Fruit fly (Drosophila melanogaster) whole organism, prepupa: ENCODE measurements around the gene CG31883.

Experiments used
- Blimp-1 ChIP-seq: fragments of 200-800 bp; sonication (Bioruptor generic); optimal IDR thresholded peaks from 3 replicates; lab custom pipeline; 2017; ENCODE audit warnings: missing biosample characterization, missing genetic modification characterization, mild to moderate bottlenecking, moderate library complexity, missing genetic modification reagents
- CG10631 ChIP-seq: fragments of 200-800 bp; sonication (Bioruptor generic); optimal IDR thresholded peaks from 2 replicates; lab custom pipeline; 2016; ENCODE audit warnings: missing biosample characterization, missing genetic modification characterization
- CG10669 ChIP-seq: fragments of 200-800 bp; sonication (Bioruptor generic); optimal IDR thresholded peaks from 3 replicates; lab custom pipeline; 2018; ENCODE audit warnings: missing biosample characterization, mild to moderate bottlenecking, missing genetic modification characterization, moderate library complexity
- CG11294 ChIP-seq: fragments of 200-800 bp; sonication (Bioruptor generic); IDR thresholded peaks from 2 replicates; pipeline ENCODE4 v1.3.6; 2022; ENCODE audit warnings: missing biosample characterization, missing genetic modification characterization
- CG11762 ChIP-seq: fragments of 200-800 bp; sonication (Bioruptor generic); optimal IDR thresholded peaks from 3 replicates; lab custom pipeline; 2016; ENCODE audit warnings: missing biosample characterization, missing genetic modification characterization; ENCODE audit not compliant: insufficient read depth
- CG11902 ChIP-seq: fragments of 200-800 bp; sonication (Bioruptor generic); optimal IDR thresholded peaks from 3 replicates; lab custom pipeline; 2016; ENCODE audit warnings: missing biosample characterization, missing genetic modification characterization
- CG15336 ChIP-seq: fragments of 200-800 bp; sonication (Bioruptor generic); IDR thresholded peaks from 2 replicates; pipeline ENCODE4 v1.3.6; 2022; ENCODE audit warnings: missing biosample characterization, missing genetic modification characterization
- CG1621 ChIP-seq: fragments of 200-800 bp; sonication (Bioruptor generic); optimal IDR thresholded peaks from 3 replicates; lab custom pipeline; 2018; ENCODE audit warnings: missing biosample characterization, mild to moderate bottlenecking, missing genetic modification characterization
- CG16779 ChIP-seq: fragments of 200-800 bp; sonication (Bioruptor generic); optimal IDR thresholded peaks from 3 replicates; lab custom pipeline; 2017; ENCODE audit warnings: missing biosample characterization, mild to moderate bottlenecking, missing genetic modification characterization
- CG3032 ChIP-seq: fragments of 200-800 bp; optimal IDR thresholded peaks from 2 replicates; lab custom pipeline; 2019; ENCODE audit warnings: missing biosample characterization, mild to moderate bottlenecking, missing genetic modification characterization, moderate library complexity
- CG31627 ChIP-seq: fragments of 200-800 bp; sonication (Bioruptor generic); optimal IDR thresholded peaks from 3 replicates; lab custom pipeline; 2016; ENCODE audit warnings: missing biosample characterization, missing genetic modification characterization
- CG32006 ChIP-seq: fragments of 200-800 bp; sonication (Bioruptor generic); optimal IDR thresholded peaks from 3 replicates; lab custom pipeline; 2017; ENCODE audit warnings: missing biosample characterization, mild to moderate bottlenecking, missing genetic modification characterization
- CG34406 ChIP-seq: fragments of 200-800 bp; sonication (Bioruptor generic); optimal IDR thresholded peaks from 3 replicates; lab custom pipeline; 2016; ENCODE audit warnings: missing biosample characterization, missing genetic modification characterization
- CG4318 ChIP-seq: fragments of 200-800 bp; sonication (Bioruptor generic); optimal IDR thresholded peaks from 3 replicates; lab custom pipeline; 2017; ENCODE audit warnings: missing biosample characterization, mild to moderate bottlenecking, missing genetic modification characterization
- CG6163 ChIP-seq: fragments of 200-800 bp; sonication (Bioruptor generic); IDR thresholded peaks from 3 replicates; pipeline ENCODE4 v1.3.6; 2022; ENCODE audit warnings: missing biosample characterization, missing genetic modification characterization
- CG6276 ChIP-seq: fragments of 200-800 bp; sonication (Bioruptor generic); optimal IDR thresholded peaks from 2 replicates; lab custom pipeline; 2017; ENCODE audit warnings: missing biosample characterization, mild to moderate bottlenecking, missing genetic modification characterization
- CG6792 ChIP-seq: fragments of 200-800 bp; sonication (Bioruptor generic); optimal IDR thresholded peaks from 3 replicates; lab custom pipeline; 2016; ENCODE audit warnings: missing biosample characterization, missing genetic modification characterization
- CG6808 ChIP-seq: fragments of 200-800 bp; sonication (Bioruptor generic); optimal IDR thresholded peaks from 3 replicates; lab custom pipeline; 2017; ENCODE audit warnings: missing biosample characterization, missing genetic modification characterization, mild to moderate bottlenecking, moderate library complexity, missing genetic modification reagents
- CG6854 ChIP-seq: fragments of 200-800 bp; sonication (Bioruptor generic); optimal IDR thresholded peaks from 2 replicates; lab custom pipeline; 2017; ENCODE audit warnings: missing biosample characterization, mild to moderate bottlenecking, missing genetic modification characterization
- CG7368 ChIP-seq: fragments of 200-800 bp; sonication (Bioruptor generic); optimal IDR thresholded peaks from 3 replicates; lab custom pipeline; 2016; ENCODE audit warnings: missing biosample characterization, missing genetic modification characterization
- CG8119 ChIP-seq: fragments of 200-800 bp; sonication (Bioruptor generic); IDR thresholded peaks from 3 replicates; pipeline ENCODE4 v1.3.6; 2022; ENCODE audit warnings: missing biosample characterization, missing genetic modification characterization
- CG8319 ChIP-seq: fragments of 200-800 bp; sonication (Bioruptor generic); optimal IDR thresholded peaks from 3 replicates; lab custom pipeline; 2016; ENCODE audit warnings: missing biosample characterization, missing genetic modification characterization
- CG8632 ChIP-seq: fragments of 200-800 bp; sonication (Bioruptor generic); optimal IDR thresholded peaks from 3 replicates; lab custom pipeline; 2016; ENCODE audit warnings: missing biosample characterization, missing genetic modification characterization
- Eip78C ChIP-seq: fragments of 200-800 bp; sonication (Bioruptor generic); peaks from one replicate; lab custom pipeline; 2016; ENCODE audit warnings: missing biosample characterization, missing genetic modification characterization
- Eip93F ChIP-seq: fragments of 200-800 bp; sonication (Bioruptor generic); optimal IDR thresholded peaks from 2 replicates; lab custom pipeline; 2016; ENCODE audit warnings: missing biosample characterization, mild to moderate bottlenecking, missing genetic modification characterization
- Ets96B ChIP-seq: fragments of 200-800 bp; optimal IDR thresholded peaks from 2 replicates; lab custom pipeline; 2019; ENCODE audit warnings: missing biosample characterization, mild to moderate bottlenecking, missing genetic modification characterization, moderate library complexity
- Hr38 ChIP-seq: sonication (Bioruptor generic); optimal IDR thresholded peaks from 2 replicates; lab custom pipeline; 2016; ENCODE audit warnings: missing biosample characterization, missing genetic modification characterization
- Hr39 ChIP-seq: fragments of 200-800 bp; sonication (Bioruptor generic); optimal IDR thresholded peaks from 2 replicates; lab custom pipeline; 2016; ENCODE audit warnings: missing biosample characterization, missing genetic modification characterization
- Hr4 ChIP-seq: fragments of 200-800 bp; sonication (Bioruptor generic); optimal IDR thresholded peaks from 3 replicates; lab custom pipeline; 2016; ENCODE audit warnings: missing biosample characterization, missing genetic modification characterization
- Lpt ChIP-seq: fragments of 200-800 bp; sonication (Bioruptor generic); optimal IDR thresholded peaks from 3 replicates; lab custom pipeline; 2016; ENCODE audit warnings: missing biosample characterization, missing genetic modification characterization
- Met ChIP-seq: fragments of 200-800 bp; sonication (Bioruptor generic); optimal IDR thresholded peaks from 3 replicates; lab custom pipeline; 2016; ENCODE audit warnings: missing biosample characterization, missing genetic modification characterization
- OdsH ChIP-seq: fragments of 200-800 bp; sonication (Bioruptor generic); optimal IDR thresholded peaks from 3 replicates; lab custom pipeline; 2016; ENCODE audit warnings: missing biosample characterization, missing genetic modification characterization
- Smox ChIP-seq: fragments of 200-800 bp; sonication (Bioruptor generic); optimal IDR thresholded peaks from 3 replicates; lab custom pipeline; 2016; ENCODE audit warnings: missing biosample characterization, missing genetic modification characterization
- Sox14 ChIP-seq: fragments of 200-800 bp; sonication (Bioruptor generic); optimal IDR thresholded peaks from 3 replicates; lab custom pipeline; 2016; ENCODE audit warnings: missing biosample characterization, missing genetic modification characterization
- Sox15 ChIP-seq: fragments of 200-800 bp; sonication (Bioruptor generic); optimal IDR thresholded peaks from 3 replicates; lab custom pipeline; 2016; ENCODE audit warnings: missing biosample characterization, missing genetic modification characterization
- acj6 ChIP-seq: fragments of 200-800 bp; sonication (Bioruptor generic); optimal IDR thresholded peaks from 3 replicates; lab custom pipeline; 2016; ENCODE audit warnings: missing biosample characterization, missing genetic modification characterization
- cyc ChIP-seq: fragments of 200-800 bp; sonication (Bioruptor generic); optimal IDR thresholded peaks from 3 replicates; lab custom pipeline; 2016; ENCODE audit warnings: missing biosample characterization, missing genetic modification characterization
- dac ChIP-seq: fragments of 200-800 bp; sonication (Bioruptor generic); optimal IDR thresholded peaks from 2 replicates; lab custom pipeline; 2017; ENCODE audit warnings: missing biosample characterization, mild to moderate bottlenecking, missing genetic modification characterization
- eg ChIP-seq: fragments of 200-800 bp; sonication (Bioruptor generic); IDR thresholded peaks from 3 replicates; pipeline ENCODE4 v1.3.6; 2022; ENCODE audit warnings: missing biosample characterization, missing genetic modification characterization
- esn ChIP-seq: fragments of 200-800 bp; sonication (Bioruptor generic); optimal IDR thresholded peaks from 2 replicates; lab custom pipeline; 2016; ENCODE audit warnings: missing biosample characterization, mild to moderate bottlenecking, missing genetic modification characterization, moderate library complexity
- fd59A ChIP-seq: fragments of 200-800 bp; sonication (Bioruptor generic); optimal IDR thresholded peaks from 2 replicates; lab custom pipeline; 2017; ENCODE audit warnings: missing biosample characterization, mild to moderate bottlenecking, missing genetic modification characterization, missing genetic modification reagents
- fkh ChIP-seq: fragments of 200-800 bp; sonication (Bioruptor generic); optimal IDR thresholded peaks from 3 replicates; lab custom pipeline; 2017; ENCODE audit warnings: missing biosample characterization, mild to moderate bottlenecking, missing genetic modification characterization, moderate library complexity
- lz ChIP-seq: fragments of 200-800 bp; sonication (Bioruptor generic); optimal IDR thresholded peaks from 3 replicates; lab custom pipeline; 2016; ENCODE audit warnings: missing biosample characterization, missing genetic modification characterization
- net ChIP-seq: fragments of 200-800 bp; sonication (Bioruptor generic); optimal IDR thresholded peaks from 3 replicates; lab custom pipeline; 2016; ENCODE audit warnings: missing biosample characterization, missing genetic modification characterization
- pdm3 ChIP-seq: fragments of 200-800 bp; sonication (Bioruptor generic); optimal IDR thresholded peaks from 3 replicates; lab custom pipeline; 2016; ENCODE audit warnings: missing biosample characterization, missing genetic modification characterization
- spab ChIP-seq: fragments of 200-800 bp; sonication (Bioruptor generic); optimal IDR thresholded peaks from 2 replicates; lab custom pipeline; 2017; ENCODE audit warnings: missing biosample characterization, mild to moderate bottlenecking, missing genetic modification characterization, missing genetic modification reagents
- ss ChIP-seq, 2 experiments: fragments of 200-800 bp; sonication (Bioruptor generic); optimal IDR thresholded peaks; 2 replicates in 1 of 2; 3 replicates in 1 of 2; lab custom pipeline; 2017 to 2018; ENCODE audit warnings: mild to moderate bottlenecking in 2 of 2, missing biosample characterization in 2 of 2, missing genetic modification characterization in 2 of 2, moderate library complexity in 1 of 2
- svp ChIP-seq: fragments of 200-800 bp; sonication (Bioruptor generic); peaks from one replicate; lab custom pipeline; 2016; ENCODE audit warnings: missing biosample characterization, missing genetic modification characterization
- topi ChIP-seq: fragments of 200-800 bp; sonication (Bioruptor generic); optimal IDR thresholded peaks from 3 replicates; lab custom pipeline; 2016; ENCODE audit warnings: missing biosample characterization, missing genetic modification characterization
- vri ChIP-seq: fragments of 200-800 bp; sonication (Bioruptor generic); optimal IDR thresholded peaks from 3 replicates; lab custom pipeline; 2016; ENCODE audit warnings: missing biosample characterization, mild to moderate bottlenecking, missing genetic modification characterization

Gene CG31883

dm6 chr2L:9496378-9497284 lies 31.7 kb upstream of the CG31883 start:
- no peak for TF ChIP-seq Hr38 (GFP tag; lab: Kevin White, UChicago)
- TF ChIP-seq CG11294 (GFP tag; lab: Robert Waterston, UW), result peak; percentile 48; the same call in 1 of the 2 replicates
- peak; percentile 61 for TF ChIP-seq topi (GFP tag; lab: Kevin White, UChicago)
- peak; percentile 52 for TF ChIP-seq pdm3 (GFP tag; lab: Kevin White, UChicago)
- TF ChIP-seq CG8632, result peak; percentile 6
- no peak for TF ChIP-seq CG11902
- TF ChIP-seq vri, result peak; percentile 29
- TF ChIP-seq CG8319 (GFP tag; lab: Kevin White, UChicago), result no peak
- peak; percentile 89 for TF ChIP-seq CG32006
- no peak for TF ChIP-seq Ets96B
- peak; percentile 52 for TF ChIP-seq cyc (GFP tag; lab: Kevin White, UChicago)
- TF ChIP-seq eg (GFP tag; lab: Robert Waterston, UW), result peak; percentile 58
- peak; percentile 85 for TF ChIP-seq CG4318
- no peak for TF ChIP-seq Sox15 (GFP tag; lab: Kevin White, UChicago)
- TF ChIP-seq CG6163 (GFP tag; lab: Robert Waterston, UW), result peak; percentile 64; the same call in 2 of the 3 replicates
- peak; percentile 12 for TF ChIP-seq fd59A (GFP tag; lab: Kevin White, UChicago)
- TF ChIP-seq CG15336 (GFP tag; lab: Robert Waterston, UW), result peak; percentile 40
- peak; percentile 57 for TF ChIP-seq Lpt (GFP tag; lab: Kevin White, UChicago)
- TF ChIP-seq CG16779 (tag; lab: Kevin White, UChicago), result peak; percentile 22
- TF ChIP-seq esn, result peak; percentile 78
- peak; percentile 72 for TF ChIP-seq Hr39 (GFP tag; lab: Kevin White, UChicago)
- TF ChIP-seq CG3032 (tag; lab: Kevin White, UChicago), result peak; percentile 1
- peak; percentile 41 for TF ChIP-seq dac (GFP tag; lab: Kevin White, UChicago)
- no peak for TF ChIP-seq CG11762 (GFP tag; lab: Kevin White, UChicago)
- TF ChIP-seq Eip93F (GFP tag; lab: Kevin White, UChicago), result no peak
- peak; percentile 52; the same call in 2 of the 3 replicates for TF ChIP-seq CG8119 (GFP tag; lab: Robert Waterston, UW)
- TF ChIP-seq ss (GFP tag; optimal IDR thresholded peaks at IDR 0.05; lab: Kevin White, UChicago), result no peak
- peak; percentile 73 for TF ChIP-seq Smox (GFP tag; lab: Kevin White, UChicago)
- peak; percentile 43 for TF ChIP-seq fkh (GFP tag; lab: Kevin White, UChicago)
- peak; percentile 25 for TF ChIP-seq CG6854 (GFP tag; lab: Kevin White, UChicago)
- peak; percentile 89 for TF ChIP-seq Eip78C (GFP tag; lab: Kevin White, UChicago)
- TF ChIP-seq CG10669, result no peak
- peak; percentile 90 for TF ChIP-seq svp (GFP tag; lab: Kevin White, UChicago)
- TF ChIP-seq Blimp-1 (GFP tag; lab: Kevin White, UChicago), result no peak
- TF ChIP-seq CG1621 (tag; lab: Kevin White, UChicago), result no peak
- TF ChIP-seq Met (GFP tag; lab: Kevin White, UChicago), result peak; percentile 67
- no peak for TF ChIP-seq spab (GFP tag; lab: Kevin White, UChicago)
- TF ChIP-seq CG6808 (GFP tag; lab: Kevin White, UChicago), result no peak
- TF ChIP-seq net (GFP tag; lab: Kevin White, UChicago), result no peak
- TF ChIP-seq CG6792 (GFP tag; lab: Kevin White, UChicago), result peak; percentile 22
- TF ChIP-seq Hr4 (GFP tag; lab: Kevin White, UChicago), result peak; percentile 61
- peak; percentile 44 for TF ChIP-seq CG10631 (GFP tag; lab: Kevin White, UChicago)
- peak; percentile 67 for TF ChIP-seq CG6276 (GFP tag; lab: Kevin White, UChicago)
- peak; percentile 11 for TF ChIP-seq CG34406 (GFP tag; lab: Kevin White, UChicago)
- peak; percentile 68 for TF ChIP-seq CG31627 (GFP tag; lab: Kevin White, UChicago)
- peak; percentile 58 for TF ChIP-seq OdsH (GFP tag; lab: Kevin White, UChicago)
- no peak for TF ChIP-seq acj6
- peak; percentile 65 for TF ChIP-seq Sox14 (GFP tag; lab: Kevin White, UChicago)
- no peak for TF ChIP-seq CG7368 (GFP tag; lab: Kevin White, UChicago)
- peak; percentile 52 for TF ChIP-seq lz (GFP tag; lab: Kevin White, UChicago)
